Worm (Caenorhabditis elegans) whole organism, L1 larva: ENCODE data around the gene srd-8.

Experiments used
- dpl-1 ChIP-seq, 3 experiments: fragments of 150-350 bp in 2 of 3; sonication (generic microtip) in 1 of 3; optimal IDR thresholded peaks; 2 replicates each; lab custom pipeline; 2014 to 2017; ENCODE audit warnings: missing biosample characterization in 3 of 3, missing genetic modification characterization in 3 of 3, missing genetic modification reagents in 3 of 3
- mep-1 ChIP-seq: fragments of 150-350 bp; optimal IDR thresholded peaks from 2 replicates; lab custom pipeline; 2014; ENCODE audit warnings: missing biosample characterization, missing genetic modification characterization
- nhr-11 ChIP-seq: fragments of 150-350 bp; optimal IDR thresholded peaks from 2 replicates; lab custom pipeline; 2014; ENCODE audit warnings: missing biosample characterization, missing genetic modification characterization
- pqm-1 ChIP-seq: sonication (generic microtip); optimal IDR thresholded peaks from 3 replicates; lab custom pipeline; 2017; ENCODE audit warnings: missing biosample characterization, missing genetic modification characterization

DNA sequence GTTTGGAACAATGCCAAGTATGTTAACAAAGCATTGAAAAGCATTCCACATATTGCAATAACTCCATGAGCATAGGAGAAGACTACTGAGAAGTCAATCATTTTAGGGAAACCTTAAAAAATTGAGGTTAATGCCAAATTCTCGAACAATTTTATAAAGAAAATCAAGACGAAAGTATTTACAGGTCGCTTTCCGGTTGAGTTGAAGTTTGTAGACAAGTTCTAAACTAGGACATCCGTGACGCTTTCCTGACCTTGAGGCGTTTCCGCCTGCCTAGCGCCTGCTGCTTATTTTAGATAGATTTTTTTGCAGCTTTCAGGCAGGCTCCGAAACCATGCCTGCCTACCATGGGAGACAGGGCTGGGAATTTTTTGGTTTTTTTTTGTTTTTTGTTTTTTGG, 9.9 kb downstream of the srd-8 start, which contains the start of gene srd-13:
- no peak for TF ChIP-seq mep-1
- TF ChIP-seq dpl-1 (GFP tag; optimal IDR thresholded peaks at IDR 0.05; lab: Kevin White, UChicago), result no peak
- TF ChIP-seq pqm-1 (tag; lab: Kevin White, UChicago), result no peak
- no peak for TF ChIP-seq nhr-11 (tag; lab: Kevin White, UChicago)
